Fruit fly (Drosophila melanogaster) whole organism: Measurements from ENCODE around the gene CG13078.

Experiments
- CG8478 ChIP-seq: fragments of >200 bp; optimal IDR thresholded peaks from 2 replicates; lab custom pipeline; 2018; ENCODE audit warnings: inconsistent platforms
- Dll ChIP-seq: fragments of >200 bp; optimal IDR thresholded peaks from 2 replicates; lab custom pipeline; 2017
- EcR ChIP-seq, 2 experiments: fragments of >200 bp; optimal IDR thresholded peaks; 2 replicates each; lab custom pipeline; 2017; ENCODE audit warnings: missing biosample characterization in 2 of 2, missing genetic modification characterization in 2 of 2, missing genetic modification reagents in 2 of 2
- pan ChIP-seq: fragments of >200 bp; optimal IDR thresholded peaks from 2 replicates; lab custom pipeline; 2017
- psq ChIP-seq: fragments of >200 bp; optimal IDR thresholded peaks from 2 replicates; lab custom pipeline; 2017
- usp ChIP-seq: fragments of >200 bp; optimal IDR thresholded peaks from 2 replicates; lab custom pipeline; 2017; ENCODE audit warnings: missing biosample characterization, missing genetic modification characterization, mixed read lengths

The CG13078 gene

DNA sequence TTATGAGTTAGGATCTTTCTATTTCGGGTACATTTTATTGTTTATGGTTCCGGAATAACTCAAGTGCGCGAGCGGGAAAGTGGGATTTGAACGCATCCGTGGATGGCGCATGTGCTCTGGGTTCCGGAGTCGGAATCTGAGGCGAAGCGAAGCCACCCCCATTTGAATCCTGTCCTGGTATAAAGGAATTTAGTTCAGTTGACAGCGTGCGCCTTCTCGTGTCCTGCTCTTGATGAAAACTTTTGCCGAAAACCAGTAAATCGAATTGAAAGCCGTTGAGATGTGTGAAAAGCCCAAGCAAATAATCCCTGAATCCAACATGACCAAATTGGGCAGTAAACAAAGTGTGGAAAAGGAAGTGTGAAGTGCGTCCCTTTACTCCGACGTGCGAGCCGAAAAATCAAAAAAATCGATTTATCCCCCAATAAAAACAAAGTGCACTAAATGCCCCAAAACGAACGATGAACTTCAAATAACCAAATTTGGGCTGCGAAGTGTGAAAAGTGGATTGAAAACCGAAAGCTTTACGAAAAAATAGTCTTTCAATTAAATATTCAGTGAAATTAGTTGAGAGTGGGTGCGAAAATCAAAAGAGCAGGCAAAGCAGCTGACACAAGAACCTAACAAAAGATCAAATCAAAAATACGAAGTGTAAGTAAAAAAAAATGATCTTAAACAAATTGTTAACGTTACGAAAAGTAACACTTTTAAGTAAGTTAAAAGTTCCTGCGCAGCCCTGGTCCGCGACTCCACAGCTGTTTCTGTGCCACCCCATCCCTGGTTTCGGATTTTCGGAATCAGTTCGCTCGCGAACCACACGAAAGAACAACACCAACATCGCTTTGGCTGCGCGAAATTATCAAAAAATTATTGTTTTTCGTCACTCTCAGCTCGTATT lies 23.0 kb downstream of the CG13078 start, which contains the start of gene Lar:
Gene Lar, plus strand, starts transcription at position 188 of the 898 bp plus-strand sequence.
- TF ChIP-seq Dll (lab: Kevin White, UChicago) = no peak
- TF ChIP-seq usp = no peak
- TF ChIP-seq psq (lab: Kevin White, UChicago) = no peak
- TF ChIP-seq EcR (GFP tag; optimal IDR thresholded peaks at IDR 0.05; lab: Kevin White, UChicago) = no peak
- TF ChIP-seq pan (lab: Kevin White, UChicago) = no peak
- TF ChIP-seq CG8478 (lab: Kevin White, UChicago) = no peak

DNA sequence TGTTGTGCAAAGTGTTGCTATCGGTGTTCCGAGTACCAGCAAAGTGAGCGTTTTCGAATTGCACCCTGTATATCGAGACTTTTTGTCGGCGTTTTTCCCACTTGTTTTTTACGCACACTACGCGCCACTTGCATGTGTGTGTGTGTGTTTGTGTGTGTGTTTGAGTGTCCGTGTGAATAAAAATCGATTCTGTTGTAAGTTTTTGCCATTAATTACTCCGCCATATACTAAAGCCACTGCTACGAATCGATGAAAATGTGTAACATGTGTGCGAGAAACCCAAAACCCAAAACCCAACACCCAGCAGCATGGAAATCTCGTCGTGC lies 23.6 kb downstream of the CG13078 start:
- TF ChIP-seq usp (no peak), Dll (lab: Kevin White, UChicago) (no peak), pan (lab: Kevin White, UChicago) (no peak), EcR (GFP tag; optimal IDR thresholded peaks at IDR 0.05; lab: Kevin White, UChicago) (no peak)

DNA sequence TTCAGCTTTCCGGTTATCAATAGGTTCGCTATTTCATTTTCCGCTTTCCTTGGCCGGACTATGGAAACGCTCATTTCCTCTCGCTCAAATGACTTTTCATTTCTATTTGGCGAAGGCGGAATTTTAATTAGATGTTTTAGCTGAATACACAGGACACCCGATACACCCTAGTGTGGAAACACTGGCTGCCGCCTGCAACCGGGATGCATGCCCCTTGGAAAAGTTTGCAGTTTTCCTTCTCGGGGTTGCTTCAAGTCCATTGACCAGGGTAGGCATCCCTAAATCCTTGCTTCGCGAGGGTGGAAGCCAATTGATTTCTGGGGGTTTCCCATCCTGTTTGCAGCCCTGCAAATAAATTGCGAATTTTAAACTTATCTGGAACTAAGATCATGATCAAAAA lies 25.2 kb downstream of the CG13078 start:
- TF ChIP-seq EcR (GFP tag; optimal IDR thresholded peaks at IDR 0.05; lab: Kevin White, UChicago) (no peak), CG8478 (lab: Kevin White, UChicago) (no peak)

DNA sequence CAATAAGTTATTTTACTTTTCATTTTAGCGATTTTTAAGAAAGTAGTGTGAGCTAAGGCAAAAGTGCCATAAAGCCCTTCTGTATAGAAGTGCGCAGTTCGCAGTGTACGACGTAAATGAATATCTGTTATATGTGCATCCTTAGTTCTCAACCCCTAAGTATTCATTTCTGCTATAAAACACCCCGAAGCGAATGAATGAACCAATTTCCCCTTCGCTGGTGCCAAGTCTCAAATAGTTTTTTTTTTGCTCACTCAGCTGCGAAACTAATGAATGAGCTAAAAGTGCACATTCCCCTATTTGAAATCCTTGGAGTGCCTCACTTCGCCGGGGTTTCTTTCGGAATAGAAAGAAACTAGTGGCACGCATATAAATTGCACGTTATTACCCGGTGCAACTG lies 26.9 kb downstream of the CG13078 start:
- TF ChIP-seq usp (no peak), CG8478 (lab: Kevin White, UChicago) (no peak), pan (lab: Kevin White, UChicago) (no peak), Dll (lab: Kevin White, UChicago) (no peak), psq (lab: Kevin White, UChicago) (no peak), EcR (GFP tag; optimal IDR thresholded peaks at IDR 0.05; lab: Kevin White, UChicago) (no peak)

DNA sequence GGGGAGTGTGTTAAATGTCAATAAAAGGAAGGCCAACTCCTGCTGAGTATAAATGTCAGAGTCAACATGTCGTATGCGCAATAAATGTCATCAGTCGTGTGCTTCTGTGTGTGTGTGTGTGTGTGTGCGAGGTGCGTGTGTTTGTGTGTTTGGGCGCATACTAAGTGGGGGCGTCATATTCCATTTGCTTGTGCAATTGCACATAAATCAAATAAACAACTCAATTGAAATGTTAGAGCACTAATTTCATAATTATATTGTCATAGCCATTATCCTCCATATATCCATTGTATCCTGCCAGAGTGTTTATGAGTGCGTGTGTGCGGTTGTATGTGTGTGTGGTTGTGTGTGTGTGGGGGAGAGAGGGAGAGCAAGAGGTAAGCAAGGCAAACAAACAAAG lies 30.4 kb downstream of the CG13078 start:
- TF ChIP-seq CG8478 (lab: Kevin White, UChicago) = no peak
- TF ChIP-seq psq (lab: Kevin White, UChicago) = no peak
- no peak for TF ChIP-seq usp
- TF ChIP-seq Dll (lab: Kevin White, UChicago) = no peak
- TF ChIP-seq EcR (GFP tag; optimal IDR thresholded peaks at IDR 0.05; lab: Kevin White, UChicago) = no peak
- TF ChIP-seq pan (lab: Kevin White, UChicago) = no peak

DNA sequence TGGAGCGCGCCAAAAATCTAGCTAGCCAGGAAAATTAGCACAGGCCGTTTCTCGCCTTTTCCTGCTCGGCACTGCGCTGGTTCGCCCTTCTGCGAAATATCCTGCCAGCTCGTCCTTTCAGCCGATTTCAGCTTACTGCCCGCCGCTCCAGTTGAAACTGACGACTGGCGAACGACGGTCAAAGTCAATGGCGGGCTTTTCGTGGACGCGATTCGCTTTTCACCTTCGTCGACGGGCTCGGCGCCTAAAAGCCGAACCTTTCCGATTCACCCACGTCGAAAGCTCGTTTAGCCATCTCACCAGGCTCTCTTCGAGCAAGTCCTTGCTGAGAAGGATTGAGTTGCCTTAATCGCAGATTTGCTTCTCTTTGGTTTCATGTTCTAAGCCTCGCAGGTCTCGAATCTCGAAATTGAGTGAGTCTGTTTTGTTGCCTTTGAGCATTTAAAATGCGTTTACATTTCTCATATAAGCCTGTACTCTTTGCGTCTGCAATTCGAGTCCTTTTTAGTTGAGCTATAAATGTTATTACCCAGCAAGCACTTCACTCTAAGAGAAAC lies 41.7 kb downstream of the CG13078 start:
- TF ChIP-seq Dll (lab: Kevin White, UChicago) (no peak), psq (lab: Kevin White, UChicago) (no peak), pan (lab: Kevin White, UChicago) (no peak), CG8478 (lab: Kevin White, UChicago) (no peak), usp (no peak), EcR (GFP tag; optimal IDR thresholded peaks at IDR 0.05; lab: Kevin White, UChicago) (no peak)

DNA sequence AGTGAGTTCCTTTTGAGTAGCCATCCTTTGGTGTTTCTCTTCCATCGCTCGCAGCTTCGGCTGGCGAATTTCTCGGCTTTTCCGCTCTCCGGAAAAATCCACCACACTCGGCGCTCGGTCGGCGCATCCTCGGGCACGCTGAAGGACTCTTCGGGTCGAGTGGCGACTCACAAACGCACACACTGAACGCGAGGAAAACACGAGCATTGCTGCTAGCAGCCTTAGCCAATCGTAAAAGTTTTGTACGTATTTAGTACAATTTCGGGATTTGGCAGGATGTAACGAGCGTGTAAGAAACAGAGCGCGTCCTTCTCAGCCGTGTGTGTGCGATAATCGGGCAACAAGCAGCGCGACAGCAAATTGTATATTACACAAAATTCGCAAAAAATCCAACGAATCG lies 42.6 kb downstream of the CG13078 start, which contains the start of gene CG46244:
Gene CG46244, plus strand, starts transcription at position 252 of the 400 bp plus-strand sequence.
- TF ChIP-seq psq (lab: Kevin White, UChicago) = no peak
- TF ChIP-seq usp = no peak
